Worm (Caenorhabditis elegans) whole organism, late embryonic: ENCODE data around the gene T07G12.3.

ENCODE experiments used
- C08G9.2 ChIP-seq: sonication (generic microtip); optimal IDR thresholded peaks from 2 replicates; lab custom pipeline; 2016; ENCODE audit warnings: mild to moderate bottlenecking, missing genetic modification characterization, moderate library complexity, missing compliant biosample characterization
- K02D7.2 ChIP-seq: sonication (generic microtip); optimal IDR thresholded peaks from 2 replicates; lab custom pipeline; 2017; ENCODE audit warnings: mild to moderate bottlenecking, missing genetic modification characterization, missing compliant biosample characterization
- ahr-1 ChIP-seq: sonication (generic microtip); optimal IDR thresholded peaks from 2 replicates; lab custom pipeline; 2016; ENCODE audit warnings: missing genetic modification characterization, missing compliant biosample characterization
- ama-1 ChIP-seq: fragments of 150-350 bp; optimal IDR thresholded peaks from 2 replicates; lab custom pipeline; 2014
- ceh-22 ChIP-seq: sonication (generic microtip); optimal IDR thresholded peaks from 2 replicates; lab custom pipeline; 2017; ENCODE audit warnings: missing biosample characterization, missing genetic modification characterization
- ets-4 ChIP-seq: sonication (generic microtip); optimal IDR thresholded peaks from 2 replicates; lab custom pipeline; 2016; ENCODE audit warnings: missing genetic modification characterization, missing compliant biosample characterization
- fkh-10 ChIP-seq: fragments of 150-350 bp; optimal IDR thresholded peaks from 2 replicates; lab custom pipeline; 2014; ENCODE audit warnings: missing biosample characterization, missing genetic modification reagents, missing genetic modification characterization
- nhr-11 ChIP-seq: fragments of 150-350 bp; optimal IDR thresholded peaks from 2 replicates; lab custom pipeline; 2014; ENCODE audit warnings: missing biosample characterization, missing genetic modification characterization
- pag-3 ChIP-seq: sonication (generic microtip); optimal IDR thresholded peaks from 2 replicates; lab custom pipeline; 2016; ENCODE audit warnings: missing compliant biosample characterization, missing genetic modification characterization, borderline replicate concordance
- ref-2 ChIP-seq: sonication (generic microtip); optimal IDR thresholded peaks from 2 replicates; lab custom pipeline; 2016; ENCODE audit warnings: missing genetic modification characterization, missing compliant biosample characterization
- sdc-2 ChIP-seq: sonication (generic microtip); optimal IDR thresholded peaks from 2 replicates; lab custom pipeline; 2016; ENCODE audit warnings: missing genotype, missing genetic modification characterization, missing compliant biosample characterization
- tbx-2 ChIP-seq: sonication (generic microtip); optimal IDR thresholded peaks from 2 replicates; lab custom pipeline; 2016; ENCODE audit warnings: missing genetic modification characterization, missing compliant biosample characterization
- ttx-3 ChIP-seq: sonication (generic microtip); optimal IDR thresholded peaks from 2 replicates; lab custom pipeline; 2016; ENCODE audit warnings: missing genetic modification reagents, missing genetic modification characterization, missing compliant biosample characterization
- ztf-16 ChIP-seq: sonication (generic microtip); optimal IDR thresholded peaks from 2 replicates; lab custom pipeline; 2017; ENCODE audit warnings: missing genetic modification characterization, missing compliant biosample characterization

- TF ChIP-seq C08G9.2 (tag; lab: Kevin White, UChicago): no peak
- no peak for TF ChIP-seq ttx-3 (tag; lab: Kevin White, UChicago)
- TF ChIP-seq ets-4: no peak
- no peak for TF ChIP-seq nhr-11
- TF ChIP-seq fkh-10 (GFP tag; lab: Kevin White, UChicago): no peak
- no peak for TF ChIP-seq ref-2 (tag; lab: Kevin White, UChicago)
- no peak for TF ChIP-seq ztf-16 (tag; lab: Kevin White, UChicago)
- TF ChIP-seq ceh-22: no peak
- no peak for TF ChIP-seq sdc-2 (tag; lab: Kevin White, UChicago)
- TF ChIP-seq K02D7.2: no peak
- TF ChIP-seq tbx-2 (tag; lab: Kevin White, UChicago): no peak
- no peak for TF ChIP-seq ama-1
- no peak for TF ChIP-seq pag-3 (tag; lab: Kevin White, UChicago)
- no peak for TF ChIP-seq ahr-1 (tag; lab: Kevin White, UChicago)
Measured at ce11 chrIV:10578367-10578766, 44.6 kb downstream of the T07G12.3 start, which contains the start of gene lgc-43.
